Worm (Caenorhabditis elegans) whole organism, early embryonic: ENCODE data around the gene metl-13.

Experiments
- ama-1 ChIP-seq: fragments of 150-350 bp; optimal IDR thresholded peaks from 2 replicates; lab custom pipeline; 2014
- ceh-13 ChIP-seq: fragments of 200-800 bp; sonication (Bioruptor generic); optimal IDR thresholded peaks from 2 replicates; lab custom pipeline; 2018; ENCODE audit warnings: mild to moderate bottlenecking, missing genetic modification characterization, missing compliant biosample characterization
- ceh-36 ChIP-seq: sonication (generic microtip); optimal IDR thresholded peaks from 2 replicates; lab custom pipeline; 2016; ENCODE audit warnings: missing genetic modification characterization, inconsistent platforms, missing compliant biosample characterization
- flt-1 ChIP-seq: fragments of 200-800 bp; sonication (Bioruptor generic); IDR thresholded peaks from 2 replicates; pipeline ENCODE4 v1.3.6; 2022; ENCODE audit warnings: missing genetic modification characterization, missing compliant biosample characterization
- hmbx-1 ChIP-seq: sonication (generic microtip); optimal IDR thresholded peaks from 2 replicates; lab custom pipeline; 2016; ENCODE audit warnings: mild to moderate bottlenecking, missing genetic modification characterization, missing compliant biosample characterization
- hnd-1 ChIP-seq: sonication (generic microtip); optimal IDR thresholded peaks from 2 replicates; lab custom pipeline; 2016; ENCODE audit warnings: missing genetic modification characterization, missing compliant biosample characterization
- sea-1 ChIP-seq: fragments of 200-800 bp; sonication (Bioruptor generic); conservative IDR thresholded peaks from 2 replicates; pipeline ENCODE4 v1.3.6; 2022; ENCODE audit warnings: missing genetic modification characterization, missing compliant biosample characterization
- tra-4 ChIP-seq: sonication (generic microtip); optimal IDR thresholded peaks from 2 replicates; lab custom pipeline; 2017; ENCODE audit warnings: missing genetic modification characterization, missing compliant biosample characterization

DNA sequence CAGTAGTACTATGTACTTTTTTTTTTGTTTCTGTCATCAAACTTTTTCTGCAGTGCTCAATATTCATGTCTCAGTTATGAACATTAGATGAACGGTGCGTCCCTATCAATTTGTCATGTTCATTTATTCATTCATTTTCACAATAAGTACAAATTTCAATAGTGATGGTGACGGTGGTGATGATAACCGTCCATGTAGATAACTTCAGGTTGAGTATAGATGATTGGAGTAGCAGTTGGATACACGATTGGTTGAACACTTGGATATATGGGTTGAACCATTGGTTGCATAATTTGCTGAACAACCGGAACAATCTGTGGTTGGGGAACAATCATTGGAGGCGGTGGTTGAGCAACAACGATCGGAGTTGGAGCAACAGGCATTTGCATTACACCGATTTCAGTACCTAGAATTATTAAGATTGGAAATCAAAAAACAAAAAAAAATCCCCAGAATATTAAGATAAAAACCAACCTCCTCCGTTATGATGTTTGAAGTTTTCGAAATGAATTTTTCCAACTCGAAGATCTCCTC lies 46.7 kb upstream of the metl-13 start:
- TF ChIP-seq ama-1 (lab: Kevin White, UChicago): no peak
- TF ChIP-seq sea-1 (GFP tag; lab: Robert Waterston, UW): no peak
- no peak for TF ChIP-seq tra-4 (tag; lab: Kevin White, UChicago)
- no peak for TF ChIP-seq ceh-36 (tag; lab: Kevin White, UChicago)
- TF ChIP-seq hnd-1 (tag; lab: Kevin White, UChicago): no peak
- no peak for TF ChIP-seq flt-1 (GFP tag; lab: Robert Waterston, UW)
- no peak for TF ChIP-seq hmbx-1 (tag; lab: Kevin White, UChicago)
- TF ChIP-seq ceh-13: no peak
